Worm (Caenorhabditis elegans): ENCODE results near the gene T07A5.1.

ce11 chrIII:10311016-10311415 lies 5.0 kb upstream of the T07A5.1 start, which contains the start of gene T07A5.7:
- TF ChIP-seq C38D4.7 (GFP tag; optimal IDR thresholded peaks at IDR 0.05) (no peak), ama-1 (optimal IDR thresholded peaks at IDR 0.05) (no peak), elt-2 (tag; optimal IDR thresholded peaks at IDR 0.05) (no peak), mec-3 (tag; optimal IDR thresholded peaks at IDR 0.05; ENCODE audit: borderline replicate concordance) (no peak), nfya-1 (tag; optimal IDR thresholded peaks at IDR 0.05) (no peak)

Measured in whole organism, late embryonic.